Fruit fly (Drosophila melanogaster) whole organism, pupa: Measurements from ENCODE around the gene CCT2.
"Not testable (repeated sequence)": the region's sequence is repeated elsewhere in the genome, so short reads cannot be mapped to it uniquely, and the experiment has no call there.

Source experiments
- CG10348 ChIP-seq: fragments of 200-800 bp; sonication (Bioruptor generic); IDR thresholded peaks from 2 replicates; pipeline ENCODE4 v1.3.6; 2022; ENCODE audit warnings: missing biosample characterization, missing genetic modification characterization
- CG12605 ChIP-seq: fragments of 200-800 bp; sonication (Bioruptor generic); IDR thresholded peaks from 2 replicates; pipeline ENCODE4 v1.3.6; 2022; ENCODE audit warnings: missing biosample characterization, missing genetic modification characterization
- CG13204 ChIP-seq: fragments of 200-800 bp; sonication (Bioruptor generic); optimal IDR thresholded peaks from 2 replicates; lab custom pipeline; 2018; ENCODE audit warnings: missing biosample characterization, mild to moderate bottlenecking, missing genetic modification characterization, moderate library complexity
- CG14655 ChIP-seq: fragments of 200-800 bp; sonication (Bioruptor generic); optimal IDR thresholded peaks from 3 replicates; lab custom pipeline; 2017; ENCODE audit warnings: mild to moderate bottlenecking, missing biosample characterization, missing genetic modification reagents, missing genetic modification characterization
- CG15710 ChIP-seq: fragments of 200-800 bp; sonication (Bioruptor generic); optimal IDR thresholded peaks from 2 replicates; lab custom pipeline; 2018; ENCODE audit warnings: missing biosample characterization, mild to moderate bottlenecking, missing genetic modification characterization, moderate library complexity
- CG17806 ChIP-seq: fragments of 200-800 bp; sonication (Bioruptor generic); optimal IDR thresholded peaks from 2 replicates; lab custom pipeline; 2018; ENCODE audit warnings: missing biosample characterization, mild to moderate bottlenecking, missing genetic modification characterization, moderate library complexity
- CG32121 ChIP-seq: fragments of 200-800 bp; sonication (Bioruptor generic); IDR thresholded peaks from 2 replicates; pipeline ENCODE4 v1.3.6; 2022; ENCODE audit warnings: missing biosample characterization, missing genetic modification characterization
- CG34367 ChIP-seq: fragments of 200-800 bp; sonication (Bioruptor generic); optimal IDR thresholded peaks from 2 replicates; lab custom pipeline; 2018; ENCODE audit warnings: missing biosample characterization, mild to moderate bottlenecking, missing genetic modification characterization
- CG4496 ChIP-seq: fragments of 200-800 bp; sonication (Bioruptor generic); IDR thresholded peaks from 3 replicates; pipeline ENCODE4 v1.3.6; 2022; ENCODE audit warnings: missing biosample characterization, missing genetic modification characterization
- CG8159 ChIP-seq: fragments of 200-800 bp; sonication (Bioruptor generic); optimal IDR thresholded peaks from 3 replicates; lab custom pipeline; 2018; ENCODE audit warnings: missing biosample characterization, mild to moderate bottlenecking, missing genetic modification characterization, moderate library complexity
- CG8301 ChIP-seq: fragments of 200-800 bp; sonication (Bioruptor generic); optimal IDR thresholded peaks from 2 replicates; lab custom pipeline; 2018; ENCODE audit warnings: missing biosample characterization, mild to moderate bottlenecking, missing genetic modification characterization
- CG9948 ChIP-seq: fragments of 200-800 bp; sonication (Bioruptor generic); optimal IDR thresholded peaks from 2 replicates; lab custom pipeline; 2018; ENCODE audit warnings: missing biosample characterization, mild to moderate bottlenecking, missing genetic modification characterization, moderate library complexity
- D1 ChIP-seq: fragments of 200-800 bp; sonication (Bioruptor generic); optimal IDR thresholded peaks from 2 replicates; lab custom pipeline; 2018; ENCODE audit warnings: missing biosample characterization, mild to moderate bottlenecking, missing genetic modification characterization, moderate library complexity
- EcR ChIP-seq: fragments of 200-800 bp; sonication (Bioruptor generic); optimal IDR thresholded peaks from 3 replicates; lab custom pipeline; 2019; ENCODE audit warnings: missing biosample characterization, missing genetic modification characterization, mild to moderate bottlenecking, moderate library complexity, missing genetic modification reagents
- Ets98B ChIP-seq: fragments of 200-800 bp; sonication (Bioruptor generic); IDR thresholded peaks from 2 replicates; pipeline ENCODE4 v1.3.6; 2022; ENCODE audit warnings: missing biosample characterization, missing genetic modification characterization
- Pif1A ChIP-seq: fragments of 200-800 bp; sonication (Bioruptor generic); optimal IDR thresholded peaks from 3 replicates; lab custom pipeline; 2016; ENCODE audit warnings: missing biosample characterization, missing genetic modification characterization
- Pif1B ChIP-seq: fragments of 200-800 bp; sonication (Bioruptor generic); optimal IDR thresholded peaks from 3 replicates; lab custom pipeline; 2016; ENCODE audit warnings: missing biosample characterization, missing genetic modification characterization
- Snoo ChIP-seq: fragments of 200-800 bp; sonication (Bioruptor generic); optimal IDR thresholded peaks from 3 replicates; lab custom pipeline; 2017; ENCODE audit warnings: missing biosample characterization, mild to moderate bottlenecking, missing genetic modification characterization, inconsistent platforms
- fd96Ca ChIP-seq: fragments of 200-800 bp; sonication (Bioruptor generic); IDR thresholded peaks from 3 replicates; pipeline ENCODE4 v1.3.6; 2022; ENCODE audit warnings: missing biosample characterization, missing genetic modification characterization
- gl ChIP-seq: fragments of 200-800 bp; sonication (Bioruptor generic); optimal IDR thresholded peaks from 2 replicates; lab custom pipeline; 2018; ENCODE audit warnings: missing biosample characterization, mild to moderate bottlenecking, missing genetic modification characterization
- rn ChIP-seq: fragments of 200-800 bp; sonication (Bioruptor generic); IDR thresholded peaks from 2 replicates; pipeline ENCODE4 v1.3.6; 2022; ENCODE audit warnings: missing biosample characterization, missing genetic modification characterization

Gene CCT2

dm6 chrX:9082600-9082999 lies 6.7 kb upstream of the CCT2 start, which contains the start of gene APC4:
TSS of gene APC4 (plus strand) at chrX:9082931.
- TF ChIP-seq gl (tag; lab: Kevin White, UChicago) (no peak), EcR (GFP tag; lab: Kevin White, UChicago) (no peak), CG9948 (tag; lab: Kevin White, UChicago) (peak; percentile 9), rn (GFP tag; lab: Robert Waterston, UW) (no peak), CG32121 (GFP tag; lab: Robert Waterston, UW) (no peak), Pif1B (GFP tag; lab: Kevin White, UChicago) (no peak), Pif1A (GFP tag; lab: Kevin White, UChicago) (no peak), CG4496 (GFP tag; lab: Robert Waterston, UW) (no peak), CG17806 (tag; lab: Kevin White, UChicago) (no peak), CG8159 (peak; percentile 33), fd96Ca (no peak), CG14655 (GFP tag; lab: Kevin White, UChicago) (no peak), D1 (tag; lab: Kevin White, UChicago) (no peak), Snoo (no peak), CG15710 (peak; percentile 2), Ets98B (GFP tag; lab: Robert Waterston, UW) (no peak), CG8301 (tag; lab: Kevin White, UChicago) (peak; percentile 23)
- TF ChIP-seq, all 21 proteins: peak for 4

dm6 chrX:9085726-9086125 lies 3.6 kb upstream of the CCT2 start, which contains the start of gene CG32708:
TSS of gene CG32708 (plus strand) at chrX:9085932.
- no peak for TF ChIP-seq D1 (tag; lab: Kevin White, UChicago)
- TF ChIP-seq CG34367 (tag; lab: Kevin White, UChicago), result no peak
- TF ChIP-seq rn (GFP tag; lab: Robert Waterston, UW), result no peak
- no peak for TF ChIP-seq CG10348 (GFP tag; lab: Robert Waterston, UW)
- TF ChIP-seq CG13204 (GFP tag; lab: Kevin White, UChicago), result no peak
- TF ChIP-seq CG12605 (GFP tag; lab: Robert Waterston, UW), result no peak
- TF ChIP-seq CG4496 (GFP tag; lab: Robert Waterston, UW), result no peak
- TF ChIP-seq Pif1B (GFP tag; lab: Kevin White, UChicago), result no peak
- no peak for TF ChIP-seq CG32121 (GFP tag; lab: Robert Waterston, UW)
- TF ChIP-seq EcR (GFP tag; lab: Kevin White, UChicago), result no peak
- TF ChIP-seq Pif1A (GFP tag; lab: Kevin White, UChicago), result no peak
- no peak for TF ChIP-seq CG9948 (tag; lab: Kevin White, UChicago)
- no peak for TF ChIP-seq CG17806 (tag; lab: Kevin White, UChicago)

dm6 chrX:9086702-9087179 lies 2.6 kb upstream of the CCT2 start, which contains the start of gene CG32706:
TSS of gene CG32706 (plus strand) at chrX:9087129.
- TF ChIP-seq Pif1A (GFP tag; lab: Kevin White, UChicago); Ets98B (GFP tag; lab: Robert Waterston, UW); CG14655 (GFP tag; lab: Kevin White, UChicago): not testable (repeated sequence)

- not testable (repeated sequence) for TF ChIP-seq rn (GFP tag; lab: Robert Waterston, UW); CG14655 (GFP tag; lab: Kevin White, UChicago); fd96Ca
These were observed 1.3 kb upstream of the CCT2 start, which contains the start of gene CG6999 for dm6 chrX:9087920-9088417. TSS of gene CG6999 (plus strand) at chrX:9088367.

- TF ChIP-seq gl (tag; lab: Kevin White, UChicago), result no peak
- TF ChIP-seq CG8301 (tag; lab: Kevin White, UChicago), result no peak
- TF ChIP-seq EcR (GFP tag; lab: Kevin White, UChicago), result no peak
- TF ChIP-seq Pif1A (GFP tag; lab: Kevin White, UChicago), result no peak
- TF ChIP-seq CG34367 (tag; lab: Kevin White, UChicago), result no peak
- TF ChIP-seq fd96Ca, result no peak
- TF ChIP-seq CG4496 (GFP tag; lab: Robert Waterston, UW), result no peak
- no peak for TF ChIP-seq CG17806 (tag; lab: Kevin White, UChicago)
- TF ChIP-seq CG9948 (tag; lab: Kevin White, UChicago), result no peak
- TF ChIP-seq CG32121 (GFP tag; lab: Robert Waterston, UW), result no peak
- no peak for TF ChIP-seq CG13204 (GFP tag; lab: Kevin White, UChicago)
- no peak for TF ChIP-seq CG15710
- TF ChIP-seq CG12605 (GFP tag; lab: Robert Waterston, UW), result no peak
- TF ChIP-seq D1 (tag; lab: Kevin White, UChicago), result no peak
- TF ChIP-seq rn (GFP tag; lab: Robert Waterston, UW), result no peak
- no peak for TF ChIP-seq CG10348 (GFP tag; lab: Robert Waterston, UW)
- no peak for TF ChIP-seq CG14655 (GFP tag; lab: Kevin White, UChicago)
These were observed 695 bp downstream of the CCT2 start for dm6 chrX:9090057-9090358.

- TF ChIP-seq gl (tag; lab: Kevin White, UChicago), result no peak
- no peak for TF ChIP-seq Pif1B (GFP tag; lab: Kevin White, UChicago)
- TF ChIP-seq CG8301 (tag; lab: Kevin White, UChicago), result no peak
- TF ChIP-seq CG17806 (tag; lab: Kevin White, UChicago), result no peak
- TF ChIP-seq CG32121 (GFP tag; lab: Robert Waterston, UW), result no peak
- no peak for TF ChIP-seq EcR (GFP tag; lab: Kevin White, UChicago)
- no peak for TF ChIP-seq Ets98B (GFP tag; lab: Robert Waterston, UW)
- no peak for TF ChIP-seq CG10348 (GFP tag; lab: Robert Waterston, UW)
- no peak for TF ChIP-seq fd96Ca
- TF ChIP-seq CG12605 (GFP tag; lab: Robert Waterston, UW), result no peak
- TF ChIP-seq rn (GFP tag; lab: Robert Waterston, UW), result no peak
- no peak for TF ChIP-seq D1 (tag; lab: Kevin White, UChicago)
- TF ChIP-seq Pif1A (GFP tag; lab: Kevin White, UChicago), result no peak
- no peak for TF ChIP-seq CG15710
- no peak for TF ChIP-seq CG8159
- no peak for TF ChIP-seq Snoo
- TF ChIP-seq CG13204 (GFP tag; lab: Kevin White, UChicago), result no peak
- TF ChIP-seq CG9948 (tag; lab: Kevin White, UChicago), result no peak
- no peak for TF ChIP-seq CG34367 (tag; lab: Kevin White, UChicago)
- TF ChIP-seq CG14655 (GFP tag; lab: Kevin White, UChicago), result no peak
- TF ChIP-seq, all 21 proteins: peak for 0
These were observed 3.7 kb downstream of the CCT2 start for dm6 chrX:9093062-9093461.
